Fruit fly (Drosophila melanogaster): ENCODE data around the gene nAChRbeta3.

Gene nAChRbeta3

DNA sequence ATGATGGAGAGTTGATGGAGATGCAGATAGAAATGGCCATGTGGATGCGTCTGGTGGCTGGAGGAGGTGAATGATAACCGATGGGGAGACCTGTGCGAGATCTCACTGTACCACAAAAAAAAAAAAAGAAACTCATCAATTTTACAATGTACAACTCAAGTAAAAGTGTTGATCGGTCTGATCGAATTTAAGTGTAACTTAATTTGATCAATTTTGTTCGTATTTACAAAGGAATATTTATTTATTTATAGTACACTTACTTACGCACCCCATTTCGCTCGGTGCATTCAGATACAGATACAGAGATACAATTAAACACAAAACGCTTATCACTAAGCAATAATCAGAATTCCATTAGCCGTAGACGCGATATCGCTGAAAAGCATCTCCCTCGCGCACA is 22.2 kb upstream of the nAChRbeta3 start (continued):
- TF ChIP-seq CG2712 (tag; optimal IDR thresholded peaks at IDR 0.05) (peak; percentile 71), dimm (GFP tag; IDR thresholded peaks at IDR 0.05) (no peak), CG18476 (GFP tag; optimal IDR thresholded peaks at IDR 0.05) (peak; percentile 31), zfh1 (GFP tag; IDR thresholded peaks at IDR 0.05) (peak; percentile 67), CG31441 (GFP tag; IDR thresholded peaks at IDR 0.05) (peak; percentile 74), ac (GFP tag; optimal IDR thresholded peaks at IDR 0.05) (no peak), CG7786 (GFP tag; optimal IDR thresholded peaks at IDR 0.05) (no peak), slp2 (GFP tag; optimal IDR thresholded peaks at IDR 0.05) (peak; percentile 14), Antp (GFP tag; optimal IDR thresholded peaks at IDR 0.05) (peak; percentile 20), CG11696 (GFP tag; IDR thresholded peaks at IDR 0.05) (0 out of 2 replicates have a peak, but pooled peaks have one; percentile 10), dan (GFP tag; IDR thresholded peaks at IDR 0.05) (peak; percentile 47; the same call in 1 of the 2 replicates), sima (GFP tag; optimal IDR thresholded peaks at IDR 0.05) (no peak), sens-2 (GFP tag; IDR thresholded peaks at IDR 0.05) (0 out of 2 replicates have a peak, but pooled peaks have one; percentile 9), CG8944 (GFP tag; optimal IDR thresholded peaks at IDR 0.05) (peak; percentile 4), grau (tag; optimal IDR thresholded peaks at IDR 0.05) (peak; percentile 29), otp (GFP tag; IDR thresholded peaks at IDR 0.05) (peak; percentile 78), exex (tag; optimal IDR thresholded peaks at IDR 0.05) (no peak), fd3F (GFP tag; optimal IDR thresholded peaks at IDR 0.05) (no peak), CG9215 (GFP tag; IDR thresholded peaks at IDR 0.05) (0 out of 2 replicates have a peak, but pooled peaks have one; percentile 31), emc (GFP tag; optimal IDR thresholded peaks at IDR 0.05) (no peak), CG17359 (tag; optimal IDR thresholded peaks at IDR 0.05) (peak; percentile 27), Mad (GFP tag; optimal IDR thresholded peaks at IDR 0.05) (no peak), CG6654 (GFP tag; optimal IDR thresholded peaks at IDR 0.05) (peak; percentile 19), CG1602 (GFP tag; optimal IDR thresholded peaks at IDR 0.05) (peak; percentile 44), CG11247 (GFP tag; IDR thresholded peaks at IDR 0.05) (peak; percentile 50; the same call in 1 of the 2 replicates), Vsx1 (GFP tag; optimal IDR thresholded peaks at IDR 0.05) (peak; percentile 33), br (optimal IDR thresholded peaks at IDR 0.05) (no peak), jigr1 (GFP tag; IDR thresholded peaks at IDR 0.05) (no peak), CG4820 (GFP tag; optimal IDR thresholded peaks at IDR 0.05) (peak; percentile 60), CG12104 (GFP tag; optimal IDR thresholded peaks at IDR 0.05) (peak; percentile 14), CG15696 (tag; optimal IDR thresholded peaks at IDR 0.05) (peak; percentile 47), Atf-2 (GFP tag; optimal IDR thresholded peaks at IDR 0.05) (peak; percentile 29), nerfin-1 (tag; optimal IDR thresholded peaks at IDR 0.05) (peak; percentile 44), fd64A (GFP tag; optimal IDR thresholded peaks at IDR 0.05) (no peak), CG12299 (tag; optimal IDR thresholded peaks at IDR 0.05) (no peak), H15 (GFP tag; IDR thresholded peaks at IDR 0.05) (peak; percentile 51; the same call in 2 of the 3 replicates), hb (GFP tag; IDR thresholded peaks at IDR 0.05; ENCODE audit: partially characterized antibody) (no peak), CG6254 (GFP tag; optimal IDR thresholded peaks at IDR 0.05) (peak; percentile 33), CTCF (GFP tag; optimal IDR thresholded peaks at IDR 0.05) (peak; percentile 8), CG7839 (tag; optimal IDR thresholded peaks at IDR 0.05) (peak; percentile 58), tap (tag; optimal IDR thresholded peaks at IDR 0.05) (peak; percentile 9), CG32767 (GFP tag; IDR thresholded peaks at IDR 0.05) (peak; percentile 28; the same call in 1 of the 2 replicates), Ada2b (GFP tag; IDR thresholded peaks at IDR 0.05) (no peak), PHDP (tag; optimal IDR thresholded peaks at IDR 0.05) (peak; percentile 50), CG34376 (GFP tag; optimal IDR thresholded peaks at IDR 0.05) (no peak), CG17802 (tag; optimal IDR thresholded peaks at IDR 0.05) (peak; percentile 13), CG11723 (GFP tag; optimal IDR thresholded peaks at IDR 0.05) (peak; percentile 3), pan (optimal IDR thresholded peaks at IDR 0.05) (no peak), pan (GFP tag; optimal IDR thresholded peaks at IDR 0.05 in 1 of 2, IDR thresholded peaks at IDR 0.05 in 1 of 2) (peak in 1 of 2 experiments; percentile 72), CG8765 (GFP tag; IDR thresholded peaks at IDR 0.05) (no peak; the same call in 1 of the 2 replicates), gem (tag; optimal IDR thresholded peaks at IDR 0.05) (peak; percentile 78), CG10147 (GFP tag; optimal IDR thresholded peaks at IDR 0.05) (no peak)

All from whole organism, embryonic.